Worm (Caenorhabditis elegans) whole organism, L4 larva: ENCODE results near the gene math-4.
A peak's percentile ranks its signal among the peaks of the same experiment; 100 is the strongest.
"Not testable (repeated sequence)": the region's sequence is repeated elsewhere in the genome, so short reads cannot be mapped to it uniquely, and the experiment has no call there.

Experiments
- ZK337.2 ChIP-seq: fragments of 200-800 bp; sonication (Bioruptor generic); IDR thresholded peaks from 2 replicates; pipeline ENCODE4 v1.3.6; 2022; ENCODE audit warnings: missing genetic modification reagents, missing genetic modification characterization, missing compliant biosample characterization
- aly-2 ChIP-seq: sonication (generic microtip); optimal IDR thresholded peaks from 2 replicates; lab custom pipeline; 2018; ENCODE audit warnings: missing biosample characterization, missing genetic modification characterization
- ceh-44 ChIP-seq: fragments of 200-800 bp; sonication (Bioruptor generic); IDR thresholded peaks from 2 replicates; pipeline ENCODE4 v1.3.6; 2022; ENCODE audit warnings: missing genetic modification reagents, missing genetic modification characterization, missing compliant biosample characterization
- ces-1 ChIP-seq: fragments of 150-350 bp; sonication (generic microtip); optimal IDR thresholded peaks from 4 replicates; lab custom pipeline; 2014; ENCODE audit warnings: missing biosample characterization, missing genetic modification reagents, missing genetic modification characterization
- daf-12 ChIP-seq: fragments of 150-350 bp; optimal IDR thresholded peaks from 2 replicates; lab custom pipeline; 2014; ENCODE audit warnings: missing biosample characterization, missing genetic modification reagents, missing genetic modification characterization
- daf-19 ChIP-seq: fragments of 200-800 bp; sonication (Bioruptor generic); conservative IDR thresholded peaks from 2 replicates; pipeline ENCODE4 v1.3.6; 2022; ENCODE audit warnings: missing genetic modification characterization, missing compliant biosample characterization
- dmd-6 ChIP-seq: fragments of 200-800 bp; sonication (Bioruptor generic); IDR thresholded peaks from 2 replicates; pipeline ENCODE4 v1.3.6; 2022; ENCODE audit warnings: missing genetic modification reagents, missing genetic modification characterization, missing compliant biosample characterization
- dmd-8 ChIP-seq: fragments of 200-800 bp; sonication (Bioruptor generic); IDR thresholded peaks from 2 replicates; pipeline ENCODE4 v1.3.6; 2022; ENCODE audit warnings: missing genetic modification characterization, missing compliant biosample characterization
- dmd-9 ChIP-seq: fragments of 200-800 bp; sonication (Bioruptor generic); IDR thresholded peaks from 2 replicates; pipeline ENCODE4 v1.3.6; 2022; ENCODE audit warnings: missing genetic modification reagents, missing genetic modification characterization, missing compliant biosample characterization
- fos-1 ChIP-seq: fragments of 150-350 bp; optimal IDR thresholded peaks from 2 replicates; lab custom pipeline; 2014; ENCODE audit warnings: missing biosample characterization, missing genetic modification characterization
- gei-8 ChIP-seq: fragments of 200-800 bp; sonication (Bioruptor generic); optimal IDR thresholded peaks from 2 replicates; lab custom pipeline; 2018; ENCODE audit warnings: mild to moderate bottlenecking, missing genetic modification characterization, missing compliant biosample characterization
- hif-1 ChIP-seq, 2 experiments: sonication (generic microtip); optimal IDR thresholded peaks; 2 replicates each; lab custom pipeline; 2016 to 2017; ENCODE audit warnings: missing compliant biosample characterization in 2 of 2, missing genetic modification characterization in 2 of 2, missing genetic modification reagents in 2 of 2, missing genotype in 2 of 2, mild to moderate bottlenecking in 1 of 2
- lim-7 ChIP-seq: fragments of 200-800 bp; sonication (Bioruptor generic); IDR thresholded peaks from 2 replicates; pipeline ENCODE4 v1.3.6; 2022; ENCODE audit warnings: missing genetic modification characterization, missing compliant biosample characterization
- lin-1 ChIP-seq: fragments of 200-800 bp; sonication (Bioruptor generic); IDR thresholded peaks from 2 replicates; pipeline ENCODE4 v1.3.6; 2022; ENCODE audit warnings: missing genetic modification reagents, missing genetic modification characterization, missing compliant biosample characterization
- lin-13 ChIP-seq: fragments of 150-350 bp; optimal IDR thresholded peaks from 2 replicates; lab custom pipeline; 2014; ENCODE audit warnings: missing biosample characterization, missing genetic modification reagents, missing genetic modification characterization
- lin-15B ChIP-seq: fragments of 150-350 bp; sonication (generic microtip); optimal IDR thresholded peaks from 3 replicates; lab custom pipeline; 2014; ENCODE audit warnings: missing biosample characterization, missing genetic modification characterization
- lin-39 ChIP-seq: fragments of 150-350 bp; optimal IDR thresholded peaks from 2 replicates; lab custom pipeline; 2014; ENCODE audit warnings: missing biosample characterization, missing genetic modification reagents, missing genetic modification characterization
- madf-5 ChIP-seq, 2 experiments: fragments of 200-800 bp; sonication (Bioruptor generic); IDR thresholded peaks; 2 replicates each; pipeline ENCODE4 v1.3.6; 2022; ENCODE audit warnings: missing compliant biosample characterization in 2 of 2, missing genetic modification characterization in 2 of 2
- mdt-29 ChIP-seq: fragments of 200-800 bp; sonication (Bioruptor generic); IDR thresholded peaks from 2 replicates; pipeline ENCODE4 v1.3.6; 2022; ENCODE audit warnings: missing genetic modification reagents, missing genetic modification characterization, missing compliant biosample characterization
- nhr-102 ChIP-seq: sonication (generic microtip); optimal IDR thresholded peaks from 2 replicates; lab custom pipeline; 2016; ENCODE audit warnings: mild to moderate bottlenecking, missing genetic modification characterization, moderate library complexity, missing compliant biosample characterization
- nhr-11 ChIP-seq: fragments of 150-350 bp; optimal IDR thresholded peaks from 2 replicates; lab custom pipeline; 2014; ENCODE audit warnings: missing biosample characterization, missing genetic modification characterization
- nhr-25 ChIP-seq: sonication (generic microtip); optimal IDR thresholded peaks from 2 replicates; lab custom pipeline; 2017; ENCODE audit warnings: missing genetic modification characterization, mild to moderate bottlenecking, missing compliant biosample characterization, antibody characterized with exemption, moderate library complexity, borderline replicate concordance; ENCODE audit not compliant: insufficient read depth
- nhr-28 ChIP-seq: fragments of 150-350 bp; optimal IDR thresholded peaks from 2 replicates; lab custom pipeline; 2014; ENCODE audit warnings: missing biosample characterization, missing genetic modification characterization
- nhr-42 ChIP-seq: fragments of 200-800 bp; sonication (Bioruptor generic); IDR thresholded peaks from 2 replicates; pipeline ENCODE4 v1.3.6; 2022; ENCODE audit warnings: missing genetic modification characterization, missing compliant biosample characterization
- nhr-48 ChIP-seq: sonication (generic microtip); optimal IDR thresholded peaks from 2 replicates; lab custom pipeline; 2016; ENCODE audit warnings: mild to moderate bottlenecking, missing genetic modification characterization, missing compliant biosample characterization
- nhr-6 ChIP-seq: fragments of 150-350 bp; optimal IDR thresholded peaks from 2 replicates; lab custom pipeline; 2014; ENCODE audit warnings: missing biosample characterization, missing genetic modification characterization
- php-3 ChIP-seq: fragments of 200-800 bp; sonication (Bioruptor generic); IDR thresholded peaks from 2 replicates; pipeline ENCODE4 v1.3.6; 2022; ENCODE audit warnings: missing genetic modification reagents, missing genetic modification characterization, missing compliant biosample characterization
- saeg-2 ChIP-seq: fragments of 200-800 bp; sonication (Bioruptor generic); IDR thresholded peaks from 2 replicates; pipeline ENCODE4 v1.3.6; 2022; ENCODE audit warnings: missing genetic modification reagents, missing genetic modification characterization, missing compliant biosample characterization
- skn-1 ChIP-seq: fragments of 150-350 bp; optimal IDR thresholded peaks from 2 replicates; lab custom pipeline; 2014; ENCODE audit warnings: missing biosample characterization, missing genetic modification characterization
- unc-130 ChIP-seq: sonication (generic microtip); optimal IDR thresholded peaks from 2 replicates; lab custom pipeline; 2016; ENCODE audit warnings: missing genetic modification reagents, missing genetic modification characterization, missing compliant biosample characterization
- unc-39 ChIP-seq: sonication (generic microtip); optimal IDR thresholded peaks from 2 replicates; lab custom pipeline; 2017; ENCODE audit warnings: missing biosample characterization, missing genetic modification characterization
- unc-62 ChIP-seq, 3 experiments: fragments of 150-350 bp in 1 of 3; sonication (generic microtip); optimal IDR thresholded peaks in 2 of 3; peaks in 1 of 3; 1 replicate in 1 of 3; 2 replicates in 2 of 3; lab custom pipeline; 2014 to 2017; ENCODE audit warnings: missing biosample characterization in 3 of 3, missing genetic modification characterization in 3 of 3, missing genetic modification reagents in 3 of 3, missing genotype in 1 of 3
- zfp-3 ChIP-seq: fragments of 200-800 bp; sonication (Bioruptor generic); conservative IDR thresholded peaks from 2 replicates; pipeline ENCODE4 v1.3.6; 2022; ENCODE audit warnings: missing genetic modification reagents, missing genetic modification characterization, missing compliant biosample characterization

The math-4 gene

ce11 chrII:1788087-1788486 lies 5.7 kb upstream of the math-4 start, which contains the start of the genes C08F1.6 and fbxb-13:
C08F1.6 (minus strand) TSS chrII:1788187.
fbxb-13 (plus strand) TSS chrII:1788277.
- TF ChIP-seq aly-2 (tag; lab: Kevin White, UChicago) = no peak
- TF ChIP-seq lin-1 = no peak
- TF ChIP-seq skn-1 (tag; lab: Kevin White, UChicago) = no peak
- TF ChIP-seq lim-7 = no peak
- TF ChIP-seq gei-8 = no peak
- TF ChIP-seq ces-1 (GFP tag; lab: Kevin White, UChicago) = no peak
- TF ChIP-seq fos-1 (tag; lab: Kevin White, UChicago) = no peak
- no peak for TF ChIP-seq mdt-29 (GFP tag; lab: Robert Waterston, UW)
- TF ChIP-seq lin-15B = no peak
- no peak for TF ChIP-seq zfp-3 (GFP tag; lab: Robert Waterston, UW)
- TF ChIP-seq ZK337.2 (GFP tag; lab: Robert Waterston, UW) = no peak
- TF ChIP-seq dmd-8 (GFP tag; lab: Robert Waterston, UW) = no peak
- TF ChIP-seq nhr-102 (tag; lab: Kevin White, UChicago) = no peak
- no peak for TF ChIP-seq daf-12 (tag; lab: Kevin White, UChicago)
- TF ChIP-seq dmd-6 = no peak

- no peak for TF ChIP-seq madf-5 (GFP tag; IDR thresholded peaks at IDR 0.05; lab: Robert Waterston, UW)
- no peak for TF ChIP-seq ceh-44
- TF ChIP-seq unc-62 (GFP tag; optimal IDR thresholded peaks at IDR 0.05 in 1 of 2; lab: Kevin White, UChicago) = peak in 1 of 2 experiments; percentile 97
- TF ChIP-seq unc-62 (tag; optimal IDR thresholded peaks at IDR 0.05; lab: Kevin White, UChicago) = no peak
- no peak for TF ChIP-seq nhr-28 (tag; lab: Kevin White, UChicago)
- TF ChIP-seq daf-19 (GFP tag; lab: Robert Waterston, UW) = no peak
Measured at ce11 chrII:1787208-1787607, 4.8 kb upstream of the math-4 start.

- TF ChIP-seq lin-39 (tag; lab: Kevin White, UChicago) (no peak), unc-130 (no peak), nhr-25 (tag; lab: Kevin White, UChicago) (no peak), saeg-2 (GFP tag; lab: Robert Waterston, UW) (no peak), dmd-9 (no peak), dmd-6 (no peak)
Measured at ce11 chrII:1786209-1786608, 3.8 kb upstream of the math-4 start, which contains the start of gene C08F1.10. C08F1.10 (minus strand) TSS chrII:1786309.

- TF ChIP-seq mdt-29 (GFP tag; lab: Robert Waterston, UW) (no peak), lin-1 (no peak), nhr-11 (no peak), hif-1 (tag; optimal IDR thresholded peaks at IDR 0.05; lab: Kevin White, UChicago) (no peak), php-3 (GFP tag; lab: Robert Waterston, UW) (no peak)
Measured at ce11 chrII:1784799-1785198, 2.4 kb upstream of the math-4 start, which contains the start of gene C08F1.11. C08F1.11 (minus strand) TSS chrII:1784899.

- TF ChIP-seq lin-13 (GFP tag; lab: Kevin White, UChicago); unc-39 (tag; lab: Kevin White, UChicago); nhr-6 (tag; lab: Kevin White, UChicago): not testable (repeated sequence)
Measured at ce11 chrII:1775234-1775633, 7.1 kb downstream of the math-4 start, which contains the start of gene F36H5.14. F36H5.14 (plus strand) TSS chrII:1775534.

ce11 chrII:1771785-1772184 lies 10.6 kb downstream of the math-4 start, which contains the start of gene math-3:
math-3 (plus strand) TSS chrII:1772085.
- TF ChIP-seq dmd-9 (no peak), unc-62 (GFP tag; optimal IDR thresholded peaks at IDR 0.05 in 1 of 2; lab: Kevin White, UChicago) (peak in 1 of 2 experiments; percentile 46), unc-62 (tag; optimal IDR thresholded peaks at IDR 0.05; lab: Kevin White, UChicago) (no peak), nhr-48 (tag; lab: Kevin White, UChicago) (no peak), nhr-42 (GFP tag; lab: Robert Waterston, UW) (no peak)
